Worm (Caenorhabditis elegans) whole organism, L4 larva: Measurements from ENCODE around the gene F48F7.6.

Experiments used
- D1046.2 ChIP-seq: fragments of 200-800 bp; sonication (Bioruptor generic); IDR thresholded peaks from 2 replicates; pipeline ENCODE4 v1.3.6; 2022; ENCODE audit warnings: missing genetic modification characterization, missing compliant biosample characterization
- F26F4.8 ChIP-seq: fragments of 200-800 bp; sonication (Bioruptor generic); conservative IDR thresholded peaks from 2 replicates; pipeline ENCODE4 v1.3.6; 2022; ENCODE audit warnings: missing genetic modification characterization, missing compliant biosample characterization
- F44E2.7 ChIP-seq: fragments of 200-800 bp; sonication (Bioruptor generic); IDR thresholded peaks from 2 replicates; pipeline ENCODE4 v2.1.2; 2022; ENCODE audit warnings: missing genetic modification characterization, missing compliant biosample characterization
- F49E8.2 ChIP-seq: sonication (generic microtip); optimal IDR thresholded peaks from 2 replicates; lab custom pipeline; 2016; ENCODE audit warnings: missing compliant biosample characterization, mild to moderate bottlenecking, missing genetic modification characterization, borderline replicate concordance
- T20F7.1 ChIP-seq: fragments of 200-800 bp; sonication (Bioruptor generic); optimal IDR thresholded peaks from 2 replicates; lab custom pipeline; 2018; ENCODE audit warnings: mild to moderate bottlenecking, missing genetic modification characterization, missing compliant biosample characterization
- Y48G9A.11 ChIP-seq: fragments of 200-800 bp; sonication (Bioruptor generic); IDR thresholded peaks from 2 replicates; pipeline ENCODE4 v1.3.6; 2022; ENCODE audit warnings: missing genetic modification reagents, missing genetic modification characterization, missing compliant biosample characterization
- Y5F2A.4 ChIP-seq: fragments of 200-800 bp; sonication (Bioruptor generic); optimal IDR thresholded peaks from 2 replicates; lab custom pipeline; 2018; ENCODE audit warnings: mild to moderate bottlenecking, missing genetic modification characterization, missing compliant biosample characterization
- Y75B8A.6 ChIP-seq: fragments of 200-800 bp; sonication (Bioruptor generic); IDR thresholded peaks from 2 replicates; pipeline ENCODE4 v1.3.6; 2022; ENCODE audit warnings: missing genetic modification reagents, missing genetic modification characterization, missing compliant biosample characterization
- ZK337.2 ChIP-seq: fragments of 200-800 bp; sonication (Bioruptor generic); IDR thresholded peaks from 2 replicates; pipeline ENCODE4 v1.3.6; 2022; ENCODE audit warnings: missing genetic modification reagents, missing genetic modification characterization, missing compliant biosample characterization
- aha-1 ChIP-seq: fragments of 150-350 bp; peaks from one replicate; lab custom pipeline; 2014; ENCODE audit warnings: missing biosample characterization, missing genetic modification characterization
- ceh-62 ChIP-seq: sonication (generic microtip); optimal IDR thresholded peaks from 2 replicates; lab custom pipeline; 2017; ENCODE audit warnings: missing biosample characterization, missing genetic modification characterization
- cey-2 ChIP-seq: sonication (generic microtip); optimal IDR thresholded peaks from 3 replicates; lab custom pipeline; 2017; ENCODE audit warnings: missing genetic modification characterization, mild to moderate bottlenecking, missing compliant biosample characterization, antibody characterized with exemption, borderline replicate concordance; ENCODE audit not compliant: insufficient read depth
- daf-12 ChIP-seq: fragments of 150-350 bp; optimal IDR thresholded peaks from 2 replicates; lab custom pipeline; 2014; ENCODE audit warnings: missing biosample characterization, missing genetic modification reagents, missing genetic modification characterization
- daf-16 ChIP-seq, 3 experiments: sonication (generic microtip); optimal IDR thresholded peaks; 2 replicates each; lab custom pipeline; 2016 to 2017; ENCODE audit warnings: missing genetic modification characterization in 3 of 3, missing genetic modification reagents in 3 of 3, mild to moderate bottlenecking in 2 of 3, missing compliant biosample characterization in 2 of 3, missing biosample characterization in 1 of 3, moderate library complexity in 1 of 3
- daf-19 ChIP-seq: fragments of 200-800 bp; sonication (Bioruptor generic); conservative IDR thresholded peaks from 2 replicates; pipeline ENCODE4 v1.3.6; 2022; ENCODE audit warnings: missing genetic modification characterization, missing compliant biosample characterization
- daf-8 ChIP-seq: fragments of 200-800 bp; sonication (Bioruptor generic); IDR thresholded peaks from 2 replicates; pipeline ENCODE4 v1.3.6; 2022; ENCODE audit warnings: missing genetic modification characterization, missing compliant biosample characterization
- dmd-8 ChIP-seq: fragments of 200-800 bp; sonication (Bioruptor generic); IDR thresholded peaks from 2 replicates; pipeline ENCODE4 v1.3.6; 2022; ENCODE audit warnings: missing genetic modification characterization, missing compliant biosample characterization
- dmd-9 ChIP-seq: fragments of 200-800 bp; sonication (Bioruptor generic); IDR thresholded peaks from 2 replicates; pipeline ENCODE4 v1.3.6; 2022; ENCODE audit warnings: missing genetic modification reagents, missing genetic modification characterization, missing compliant biosample characterization
- hlh-11 ChIP-seq: fragments of 200-800 bp; sonication (Bioruptor generic); optimal IDR thresholded peaks from 2 replicates; lab custom pipeline; 2018; ENCODE audit warnings: mild to moderate bottlenecking, missing genetic modification characterization, missing compliant biosample characterization
- hlh-30 ChIP-seq: sonication (generic microtip); optimal IDR thresholded peaks from 2 replicates; lab custom pipeline; 2017; ENCODE audit warnings: antibody characterized with exemption, mild to moderate bottlenecking, missing genetic modification characterization, missing compliant biosample characterization; ENCODE audit not compliant: insufficient read depth
- hmg-1.1 ChIP-seq: fragments of 200-800 bp; sonication (Bioruptor generic); IDR thresholded peaks from 2 replicates; pipeline ENCODE4 v1.3.6; 2022; ENCODE audit warnings: missing genetic modification reagents, missing genetic modification characterization, missing compliant biosample characterization
- lin-13 ChIP-seq: fragments of 150-350 bp; optimal IDR thresholded peaks from 2 replicates; lab custom pipeline; 2014; ENCODE audit warnings: missing biosample characterization, missing genetic modification reagents, missing genetic modification characterization
- lin-29 ChIP-seq: fragments of 200-800 bp; sonication (Bioruptor generic); IDR thresholded peaks from 2 replicates; pipeline ENCODE4 v1.3.6; 2022; ENCODE audit warnings: missing genetic modification reagents, missing genetic modification characterization, missing compliant biosample characterization
- lsy-2 ChIP-seq, 2 experiments: fragments of 150-350 bp in 1 of 2; sonication (generic microtip) in 1 of 2; optimal IDR thresholded peaks; 2 replicates each; lab custom pipeline; 2014 to 2017; ENCODE audit warnings: missing biosample characterization in 2 of 2, missing genetic modification characterization in 2 of 2
- madf-5 ChIP-seq, 2 experiments: fragments of 200-800 bp; sonication (Bioruptor generic); IDR thresholded peaks; 2 replicates each; pipeline ENCODE4 v1.3.6; 2022; ENCODE audit warnings: missing compliant biosample characterization in 2 of 2, missing genetic modification characterization in 2 of 2
- madf-9 ChIP-seq: fragments of 200-800 bp; sonication (Bioruptor generic); conservative IDR thresholded peaks from 2 replicates; pipeline ENCODE4 v1.3.6; 2022; ENCODE audit warnings: missing genetic modification reagents, missing genetic modification characterization, missing compliant biosample characterization
- mdt-29 ChIP-seq: fragments of 200-800 bp; sonication (Bioruptor generic); IDR thresholded peaks from 2 replicates; pipeline ENCODE4 v1.3.6; 2022; ENCODE audit warnings: missing genetic modification reagents, missing genetic modification characterization, missing compliant biosample characterization
- mes-2 ChIP-seq: sonication (generic microtip); optimal IDR thresholded peaks from 2 replicates; lab custom pipeline; 2016; ENCODE audit warnings: missing genotype, mild to moderate bottlenecking, missing genetic modification characterization, missing compliant biosample characterization; ENCODE audit not compliant: poor library complexity, severe bottlenecking
- mxl-3 ChIP-seq: fragments of 200-800 bp; sonication (Bioruptor generic); optimal IDR thresholded peaks from 2 replicates; lab custom pipeline; 2018; ENCODE audit warnings: mild to moderate bottlenecking, missing genetic modification characterization, missing compliant biosample characterization
- nhr-111 ChIP-seq: fragments of 200-800 bp; sonication (Bioruptor generic); optimal IDR thresholded peaks from 2 replicates; lab custom pipeline; 2018; ENCODE audit warnings: mild to moderate bottlenecking, missing genetic modification characterization, missing compliant biosample characterization
- nhr-25 ChIP-seq: sonication (generic microtip); optimal IDR thresholded peaks from 2 replicates; lab custom pipeline; 2017; ENCODE audit warnings: missing genetic modification characterization, mild to moderate bottlenecking, missing compliant biosample characterization, antibody characterized with exemption, moderate library complexity, borderline replicate concordance; ENCODE audit not compliant: insufficient read depth
- nhr-28 ChIP-seq: fragments of 150-350 bp; optimal IDR thresholded peaks from 2 replicates; lab custom pipeline; 2014; ENCODE audit warnings: missing biosample characterization, missing genetic modification characterization
- nhr-41 ChIP-seq: fragments of 200-800 bp; sonication (Bioruptor generic); IDR thresholded peaks from 2 replicates; pipeline ENCODE4 v1.3.6; 2022; ENCODE audit warnings: missing genetic modification reagents, missing genetic modification characterization, missing compliant biosample characterization
- nhr-77 ChIP-seq: fragments of 150-350 bp; optimal IDR thresholded peaks from 2 replicates; lab custom pipeline; 2014; ENCODE audit warnings: missing biosample characterization, missing genetic modification characterization
- pha-4 ChIP-seq, 2 experiments: fragments of 150-350 bp in 1 of 2; fragments of 200-800 bp in 1 of 2; sonication (Bioruptor generic) in 1 of 2; IDR thresholded peaks in 1 of 2; optimal IDR thresholded peaks in 1 of 2; 2 replicates each; pipeline versions ENCODE4 v1.3.6 to Lab custom; 2014 to 2022; ENCODE audit warnings: missing genetic modification characterization in 2 of 2, missing genetic modification reagents in 2 of 2, missing biosample characterization in 1 of 2, missing compliant biosample characterization in 1 of 2
- rbr-2 ChIP-seq: sonication (generic microtip); optimal IDR thresholded peaks from 2 replicates; lab custom pipeline; 2016; ENCODE audit warnings: missing genotype, missing genetic modification characterization, missing compliant biosample characterization
- set-16 ChIP-seq: fragments of 200-800 bp; sonication (Bioruptor generic); IDR thresholded peaks from 2 replicates; pipeline ENCODE4 v1.3.6; 2022; ENCODE audit warnings: missing genetic modification reagents, missing genetic modification characterization, missing compliant biosample characterization
- skn-1 ChIP-seq: fragments of 150-350 bp; optimal IDR thresholded peaks from 2 replicates; lab custom pipeline; 2014; ENCODE audit warnings: missing biosample characterization, missing genetic modification characterization
- snpc-1.2 ChIP-seq: fragments of 200-800 bp; sonication (Bioruptor generic); IDR thresholded peaks from 2 replicates; pipeline ENCODE4 v1.3.6; 2022; ENCODE audit warnings: missing genetic modification reagents, missing genetic modification characterization, missing compliant biosample characterization
- spr-1 ChIP-seq: sonication (generic microtip); optimal IDR thresholded peaks from 2 replicates; lab custom pipeline; 2016; ENCODE audit warnings: mild to moderate bottlenecking, missing genetic modification characterization, missing compliant biosample characterization
- tag-97 ChIP-seq: fragments of 200-800 bp; sonication (Bioruptor generic); IDR thresholded peaks from 2 replicates; pipeline ENCODE4 v1.3.6; 2022; ENCODE audit warnings: missing genetic modification characterization, missing compliant biosample characterization
- unc-39 ChIP-seq: sonication (generic microtip); optimal IDR thresholded peaks from 2 replicates; lab custom pipeline; 2017; ENCODE audit warnings: missing biosample characterization, missing genetic modification characterization
- vab-7 ChIP-seq: fragments of 200-800 bp; sonication (Bioruptor generic); IDR thresholded peaks from 2 replicates; pipeline ENCODE4 v1.3.6; 2022; ENCODE audit warnings: missing genetic modification reagents, missing genetic modification characterization, missing compliant biosample characterization
- zfp-2 ChIP-seq: sonication (generic microtip); optimal IDR thresholded peaks from 2 replicates; lab custom pipeline; 2016; ENCODE audit warnings: mild to moderate bottlenecking, missing genetic modification characterization, missing compliant biosample characterization
- zip-2 ChIP-seq: fragments of 150-350 bp; optimal IDR thresholded peaks from 2 replicates; lab custom pipeline; 2014; ENCODE audit warnings: missing biosample characterization, missing genetic modification characterization
- ztf-11 ChIP-seq: fragments of 150-350 bp; optimal IDR thresholded peaks from 2 replicates; lab custom pipeline; 2014; ENCODE audit warnings: missing biosample characterization, missing genetic modification characterization
- ztf-7 ChIP-seq: fragments of 150-350 bp; optimal IDR thresholded peaks from 2 replicates; lab custom pipeline; 2014; ENCODE audit warnings: missing biosample characterization, missing genetic modification characterization

F48F7.6 gene

DNA sequence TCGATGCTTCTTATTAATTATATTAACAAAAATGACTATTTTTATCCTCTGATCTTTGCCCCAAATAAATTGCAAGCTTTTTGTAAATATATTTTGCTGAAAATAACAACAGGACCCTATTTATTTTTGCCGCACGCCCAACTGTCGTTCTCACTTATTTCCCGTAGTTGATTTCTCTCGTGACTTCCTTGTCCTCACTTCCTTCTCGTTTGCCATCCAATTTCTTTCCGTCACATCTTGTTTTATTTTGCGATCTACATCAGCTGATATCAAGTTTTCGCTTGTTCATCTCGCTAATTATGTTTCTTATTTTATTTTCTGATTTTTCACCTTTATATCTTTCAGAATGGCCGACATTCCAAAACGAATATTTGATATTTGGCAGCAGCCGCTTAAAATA, 2.3 kb upstream of the F48F7.6 start, which contains the start of gene F48F7.5 (continued):
- no peak for TF ChIP-seq rbr-2 (tag; lab: Kevin White, UChicago)
- TF ChIP-seq mes-2 (tag; lab: Kevin White, UChicago), result peak; percentile 27
- no peak for TF ChIP-seq zip-2 (tag; lab: Kevin White, UChicago)
- no peak for TF ChIP-seq daf-12
- TF ChIP-seq daf-16 (GFP tag; optimal IDR thresholded peaks at IDR 0.05; lab: Kevin White, UChicago), result peak in 1 of 2 experiments; percentile 94
- TF ChIP-seq daf-16 (tag; optimal IDR thresholded peaks at IDR 0.05; lab: Kevin White, UChicago), result no peak
- no peak for TF ChIP-seq nhr-77 (tag; lab: Kevin White, UChicago)
- TF ChIP-seq pha-4 (GFP tag; IDR thresholded peaks at IDR 0.05; lab: Robert Waterston, UW), result no peak
- TF ChIP-seq pha-4 (tag; optimal IDR thresholded peaks at IDR 0.05; lab: Kevin White, UChicago), result no peak
- TF ChIP-seq nhr-28 (tag; lab: Kevin White, UChicago), result peak; percentile 79
- TF ChIP-seq ceh-62 (tag; lab: Kevin White, UChicago), result no peak
- TF ChIP-seq F44E2.7 (GFP tag; lab: Robert Waterston, UW), result no peak
- TF ChIP-seq madf-5 (GFP tag; IDR thresholded peaks at IDR 0.05; lab: Robert Waterston, UW), result no peak
- TF ChIP-seq lin-29 (GFP tag; lab: Robert Waterston, UW), result no peak
- no peak for TF ChIP-seq nhr-25 (tag; lab: Kevin White, UChicago)
- TF ChIP-seq tag-97, result no peak
- TF ChIP-seq daf-19, result no peak
- TF ChIP-seq dmd-9, result no peak
- TF ChIP-seq nhr-111 (GFP tag; lab: Kevin White, UChicago), result no peak
- TF ChIP-seq F26F4.8 (GFP tag; lab: Robert Waterston, UW), result no peak
- TF ChIP-seq lin-13 (GFP tag; lab: Kevin White, UChicago), result no peak
- no peak for TF ChIP-seq D1046.2 (GFP tag; lab: Robert Waterston, UW)
- TF ChIP-seq Y75B8A.6, result no peak
- TF ChIP-seq spr-1, result no peak
- TF ChIP-seq cey-2 (tag; lab: Kevin White, UChicago), result no peak
- peak; percentile 58 for TF ChIP-seq mxl-3 (GFP tag; lab: Kevin White, UChicago)
- TF ChIP-seq dmd-8 (GFP tag; lab: Robert Waterston, UW), result no peak
- no peak for TF ChIP-seq hmg-1.1 (GFP tag; lab: Robert Waterston, UW)
- peak; percentile 97 for TF ChIP-seq aha-1 (tag; lab: Kevin White, UChicago)
- TF ChIP-seq nhr-41 (GFP tag; lab: Robert Waterston, UW), result no peak
- no peak for TF ChIP-seq madf-9 (GFP tag; lab: Robert Waterston, UW)
- no peak for TF ChIP-seq daf-8 (GFP tag; lab: Robert Waterston, UW)
- peak in 1 of 2 experiments; percentile 48 for TF ChIP-seq lsy-2 (tag; optimal IDR thresholded peaks at IDR 0.05; lab: Kevin White, UChicago)
- no peak for TF ChIP-seq skn-1 (tag; lab: Kevin White, UChicago)
- no peak for TF ChIP-seq T20F7.1 (GFP tag; lab: Kevin White, UChicago)
- no peak for TF ChIP-seq set-16 (GFP tag; lab: Robert Waterston, UW)
- no peak for TF ChIP-seq zfp-2 (tag; lab: Kevin White, UChicago)
- TF ChIP-seq vab-7 (GFP tag; lab: Robert Waterston, UW), result no peak
- no peak for TF ChIP-seq ZK337.2
- peak; percentile 83 for TF ChIP-seq hlh-30 (tag; lab: Kevin White, UChicago)
- TF ChIP-seq unc-39 (tag; lab: Kevin White, UChicago), result no peak
- TF ChIP-seq snpc-1.2 (GFP tag; lab: Robert Waterston, UW), result no peak
- TF ChIP-seq F49E8.2 (tag; lab: Kevin White, UChicago), result no peak
- no peak for TF ChIP-seq ztf-11 (tag; lab: Kevin White, UChicago)
- no peak for TF ChIP-seq ztf-7 (tag; lab: Kevin White, UChicago)
- no peak for TF ChIP-seq mdt-29 (GFP tag; lab: Robert Waterston, UW)
- TF ChIP-seq hlh-11 (tag; lab: Kevin White, UChicago), result peak; percentile 80
- TF ChIP-seq Y5F2A.4, result no peak
- TF ChIP-seq Y48G9A.11 (GFP tag; lab: Robert Waterston, UW), result no peak
- TF ChIP-seq, all 104 proteins: peak for 13
